Worm (Caenorhabditis elegans): ENCODE measurements around the gene W03G11.2.

Gene W03G11.2

DNA sequence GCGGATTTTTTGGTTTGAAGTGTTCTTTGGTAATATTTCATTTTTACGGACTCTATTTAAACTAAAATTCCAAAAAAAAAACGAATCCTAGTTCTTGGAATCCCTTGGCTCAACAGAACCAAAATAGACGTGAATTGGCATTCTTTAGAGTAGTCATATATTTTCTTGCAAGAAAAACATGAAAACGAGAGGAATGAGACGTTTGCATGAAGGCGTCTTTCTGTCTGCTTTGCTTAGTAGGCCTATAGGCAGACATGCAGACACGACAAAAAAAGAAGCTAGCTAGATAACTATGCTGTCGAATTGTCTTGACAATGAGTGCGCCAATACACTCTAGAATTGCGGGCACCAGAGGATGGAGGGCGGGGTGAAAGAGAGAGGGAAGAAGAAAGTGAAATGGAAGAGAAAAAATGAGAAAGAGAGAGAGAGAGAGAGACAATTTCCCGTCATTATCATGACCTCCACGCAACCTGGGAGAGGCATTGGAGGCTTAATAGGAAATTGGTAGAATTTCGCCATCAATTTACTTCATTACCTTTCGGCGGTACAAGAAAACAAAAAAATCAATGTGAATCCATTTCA lies 27.7 kb downstream of the W03G11.2 start (continued):
- TF ChIP-seq sma-3 (GFP tag; optimal IDR thresholded peaks at IDR 0.05) (no peak), dmd-4 (tag; optimal IDR thresholded peaks at IDR 0.05) (no peak), nhr-11 (tag; optimal IDR thresholded peaks at IDR 0.05) (no peak), nhr-25 (tag; optimal IDR thresholded peaks at IDR 0.05) (peak; percentile 69), ztf-1 (GFP tag; conservative IDR thresholded peaks at IDR 0.05) (no peak), mbf-1 (tag; optimal IDR thresholded peaks at IDR 0.05) (no peak), Y55F3AM.14 (GFP tag; optimal IDR thresholded peaks at IDR 0.05) (no peak), mdl-1 (tag; optimal IDR thresholded peaks at IDR 0.05) (no peak), ztf-11 (tag; optimal IDR thresholded peaks at IDR 0.05) (no peak), nhr-237 (tag; optimal IDR thresholded peaks at IDR 0.05) (no peak)

DNA sequence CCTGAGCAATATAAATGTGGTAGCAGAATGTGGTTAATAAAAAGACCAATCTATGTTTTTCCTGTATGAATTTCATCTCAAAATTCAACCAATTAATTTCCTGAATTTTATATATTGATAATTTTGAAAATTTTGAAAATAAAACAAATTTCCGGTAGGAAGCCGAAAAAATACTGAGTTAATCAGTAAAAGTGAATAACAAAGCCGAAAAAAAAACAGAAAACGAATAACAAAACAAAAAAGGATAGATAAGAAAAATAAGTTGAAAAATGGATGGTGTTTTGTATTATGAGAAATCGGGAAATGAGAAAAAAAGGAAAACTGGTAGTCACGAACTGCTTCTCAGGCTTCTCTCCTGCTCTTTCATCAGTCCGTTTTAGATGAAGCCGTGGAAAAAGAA lies 34.7 kb downstream of the W03G11.2 start, which contains the start of gene tmem-145:
TSS of gene tmem-145 (minus strand) at position 101 of the 400 bp plus-strand sequence.
- no peak for TF ChIP-seq unc-39 (tag; optimal IDR thresholded peaks at IDR 0.05)
- no peak for TF ChIP-seq ztf-11 (tag; optimal IDR thresholded peaks at IDR 0.05)
- TF ChIP-seq nhr-237 (tag; optimal IDR thresholded peaks at IDR 0.05) = no peak
- no peak for TF ChIP-seq unc-62 (GFP tag; optimal IDR thresholded peaks at IDR 0.05)
- TF ChIP-seq lin-13 (GFP tag; optimal IDR thresholded peaks at IDR 0.05) = no peak
- no peak for TF ChIP-seq elt-3 (tag; optimal IDR thresholded peaks at IDR 0.05)
- TF ChIP-seq sma-9 (GFP tag; optimal IDR thresholded peaks at IDR 0.05) = no peak
- no peak for TF ChIP-seq sma-9 (tag; optimal IDR thresholded peaks at IDR 0.05)
- TF ChIP-seq mdl-1 (tag; optimal IDR thresholded peaks at IDR 0.05) = no peak
- TF ChIP-seq nhr-10 (tag; optimal IDR thresholded peaks at IDR 0.05) = no peak
- no peak for TF ChIP-seq nhr-11 (tag; optimal IDR thresholded peaks at IDR 0.05)
- TF ChIP-seq lin-11 (tag; optimal IDR thresholded peaks at IDR 0.05) = no peak

DNA sequence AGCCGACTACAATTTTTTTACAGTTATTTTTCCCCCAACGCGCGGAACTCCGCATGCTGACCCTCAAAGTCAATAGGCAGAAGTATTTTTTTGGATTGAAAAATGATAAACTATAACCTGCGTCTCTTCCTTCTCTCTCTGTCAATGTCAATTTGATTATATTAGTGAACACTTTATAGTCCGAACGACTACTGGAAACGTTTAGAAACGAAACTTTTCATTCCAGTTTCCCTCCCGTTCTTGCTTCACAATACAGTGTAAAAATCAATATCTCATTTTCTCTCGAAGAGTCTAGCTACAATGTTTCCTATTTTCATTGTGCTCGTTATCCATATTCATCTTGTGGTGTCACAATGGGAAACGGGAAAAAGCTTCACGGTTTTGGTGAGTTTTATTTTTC lies 40.2 kb downstream of the W03G11.2 start, which contains the start of gene lgc-24:
TSS of gene lgc-24 (plus strand) at position 301 of the 400 bp plus-strand sequence.
- TF ChIP-seq unc-62 (GFP tag; optimal IDR thresholded peaks at IDR 0.05) (no peak), nhr-25 (tag; optimal IDR thresholded peaks at IDR 0.05) (no peak), dmd-4 (tag; optimal IDR thresholded peaks at IDR 0.05) (no peak), ama-1 (optimal IDR thresholded peaks at IDR 0.05) (no peak), unc-39 (tag; optimal IDR thresholded peaks at IDR 0.05) (no peak), nhr-11 (tag; optimal IDR thresholded peaks at IDR 0.05) (no peak), ceh-82 (tag; optimal IDR thresholded peaks at IDR 0.05) (no peak), nhr-12 (tag; optimal IDR thresholded peaks at IDR 0.05) (no peak), elt-3 (tag; optimal IDR thresholded peaks at IDR 0.05) (no peak), fos-1 (tag; optimal IDR thresholded peaks at IDR 0.05) (no peak), ztf-1 (GFP tag; conservative IDR thresholded peaks at IDR 0.05) (no peak), nhr-77 (tag; optimal IDR thresholded peaks at IDR 0.05) (no peak), lsy-2 (tag; optimal IDR thresholded peaks at IDR 0.05) (no peak), nhr-6 (tag; optimal IDR thresholded peaks at IDR 0.05) (no peak), ztf-4 (tag; optimal IDR thresholded peaks at IDR 0.05) (no peak), lin-11 (tag; optimal IDR thresholded peaks at IDR 0.05) (no peak), lin-13 (GFP tag; optimal IDR thresholded peaks at IDR 0.05) (no peak), nhr-237 (tag; optimal IDR thresholded peaks at IDR 0.05) (no peak)

DNA sequence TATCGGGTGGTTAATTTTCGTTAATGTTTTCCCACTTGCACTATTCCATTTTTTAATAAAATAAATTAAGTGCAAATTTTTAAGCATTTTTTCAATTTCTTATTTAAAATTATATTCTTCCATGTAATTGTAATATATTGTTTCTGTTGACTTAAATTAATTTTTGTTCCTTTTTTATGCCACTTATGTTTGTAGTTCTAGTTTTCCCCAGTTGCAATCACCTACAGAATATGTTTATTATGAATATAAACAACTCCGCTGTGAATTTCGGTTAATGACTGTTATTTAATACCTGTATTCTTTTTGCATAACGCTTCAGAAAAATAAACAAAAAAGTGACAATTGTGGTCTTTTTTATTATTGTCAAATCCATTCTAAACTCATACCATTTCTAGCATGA lies 43.5 kb downstream of the W03G11.2 start, which contains the start of gene lgc-23:
TSS of gene lgc-23 (plus strand) at position 301 of the 400 bp plus-strand sequence.
- no peak for TF ChIP-seq sma-9 (GFP tag; optimal IDR thresholded peaks at IDR 0.05)
- no peak for TF ChIP-seq sma-9 (tag; optimal IDR thresholded peaks at IDR 0.05)
- no peak for TF ChIP-seq nhr-6 (tag; optimal IDR thresholded peaks at IDR 0.05)
- TF ChIP-seq lin-39 (tag; optimal IDR thresholded peaks at IDR 0.05) = no peak
- TF ChIP-seq elt-1 (tag; optimal IDR thresholded peaks at IDR 0.05) = no peak
- TF ChIP-seq ztf-4 (tag; optimal IDR thresholded peaks at IDR 0.05) = no peak
- TF ChIP-seq sma-3 (GFP tag; optimal IDR thresholded peaks at IDR 0.05) = no peak
- TF ChIP-seq ztf-11 (tag; optimal IDR thresholded peaks at IDR 0.05) = no peak
- TF ChIP-seq ZK546.5 (tag; optimal IDR thresholded peaks at IDR 0.05) = no peak
- TF ChIP-seq fos-1 (tag; optimal IDR thresholded peaks at IDR 0.05) = no peak
- TF ChIP-seq nhr-11 (tag; optimal IDR thresholded peaks at IDR 0.05) = no peak
- no peak for TF ChIP-seq gmeb-1 (tag; optimal IDR thresholded peaks at IDR 0.05)
- no peak for TF ChIP-seq ceh-82 (tag; optimal IDR thresholded peaks at IDR 0.05)

DNA sequence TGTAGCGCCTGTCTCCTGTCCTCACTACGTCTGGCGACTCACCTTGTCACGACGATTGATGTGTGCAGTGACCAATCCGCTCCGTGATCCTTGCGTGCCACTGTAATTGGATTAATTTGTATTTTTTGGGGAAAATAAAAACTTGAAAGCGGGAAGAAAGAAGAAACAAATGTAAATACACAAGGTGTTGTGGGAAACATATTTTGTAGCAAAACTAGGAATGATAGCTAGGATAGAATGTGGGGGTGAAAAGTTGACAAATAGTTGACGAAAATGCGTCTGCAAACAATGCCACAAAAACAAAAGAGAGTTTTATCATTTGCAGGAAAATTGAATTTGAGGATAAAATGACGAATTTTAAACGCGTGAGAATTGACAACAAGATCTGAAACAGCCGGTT lies 51.4 kb downstream of the W03G11.2 start, which contains the start of gene B0198.3:
TSS of gene B0198.3 (minus strand) at position 101 of the 400 bp plus-strand sequence.
- TF ChIP-seq nhr-21 (tag; optimal IDR thresholded peaks at IDR 0.05) (no peak), aly-2 (tag; optimal IDR thresholded peaks at IDR 0.05) (no peak), unc-55 (GFP tag; optimal IDR thresholded peaks at IDR 0.05) (no peak), elt-3 (tag; optimal IDR thresholded peaks at IDR 0.05) (no peak), nhr-10 (tag; optimal IDR thresholded peaks at IDR 0.05) (no peak), Y55F3AM.14 (GFP tag; optimal IDR thresholded peaks at IDR 0.05) (no peak), lin-13 (GFP tag; optimal IDR thresholded peaks at IDR 0.05) (no peak)

Measured in whole organism, L2 larva.